Worm (Caenorhabditis elegans): ENCODE data around the gene T13B5.9.

Gene T13B5.9

DNA sequence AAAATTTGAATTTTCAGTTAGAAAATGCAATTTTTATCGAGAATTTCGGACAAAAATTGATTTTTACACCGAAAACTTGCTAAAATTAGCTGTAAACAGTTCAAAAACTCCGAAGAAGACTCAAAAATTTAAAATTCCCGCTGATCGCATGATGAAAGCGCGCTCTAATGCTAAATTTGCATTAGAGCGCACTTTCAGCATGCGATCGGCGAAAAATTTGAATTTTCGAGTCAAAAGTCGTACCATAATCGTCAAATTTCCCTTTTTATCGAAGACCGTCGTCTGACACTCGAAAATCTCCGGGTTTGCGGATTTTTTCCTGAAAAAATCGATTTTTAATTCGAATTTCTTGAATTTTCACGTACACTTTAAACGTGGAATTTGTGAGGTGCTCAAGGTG, 29.0 kb upstream of the T13B5.9 start:
- TF ChIP-seq egl-43 (GFP tag; IDR thresholded peaks at IDR 0.05) (no peak), ceh-62 (tag; optimal IDR thresholded peaks at IDR 0.05) (no peak), tra-1 (GFP tag; IDR thresholded peaks at IDR 0.05) (no peak), lin-38 (GFP tag; IDR thresholded peaks at IDR 0.05) (peak; percentile 63), hif-1 (tag; optimal IDR thresholded peaks at IDR 0.05) (no peak)

DNA sequence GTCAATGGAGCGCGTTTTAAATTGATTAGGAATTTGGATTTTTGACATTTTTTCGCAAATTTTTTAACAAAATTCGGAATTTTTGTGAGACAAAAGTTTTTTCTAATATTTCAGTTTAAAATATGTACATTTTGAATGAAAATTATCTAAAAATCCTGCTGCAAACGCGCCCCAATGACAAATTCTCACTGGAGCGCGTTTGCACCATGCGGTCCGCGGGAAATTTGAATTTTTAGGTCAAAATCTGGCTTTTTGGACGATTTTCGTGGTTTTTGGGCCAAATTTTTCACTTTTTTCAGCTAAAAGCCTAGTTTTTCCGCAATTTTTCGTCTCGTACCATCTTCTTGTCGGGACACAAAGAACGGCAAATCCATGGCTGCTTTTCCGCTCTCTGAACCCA, 28.4 kb upstream of the T13B5.9 start:
- TF ChIP-seq lin-38 (GFP tag; IDR thresholded peaks at IDR 0.05) = peak; percentile 81
- no peak for TF ChIP-seq spr-3 (GFP tag; optimal IDR thresholded peaks at IDR 0.05)

DNA sequence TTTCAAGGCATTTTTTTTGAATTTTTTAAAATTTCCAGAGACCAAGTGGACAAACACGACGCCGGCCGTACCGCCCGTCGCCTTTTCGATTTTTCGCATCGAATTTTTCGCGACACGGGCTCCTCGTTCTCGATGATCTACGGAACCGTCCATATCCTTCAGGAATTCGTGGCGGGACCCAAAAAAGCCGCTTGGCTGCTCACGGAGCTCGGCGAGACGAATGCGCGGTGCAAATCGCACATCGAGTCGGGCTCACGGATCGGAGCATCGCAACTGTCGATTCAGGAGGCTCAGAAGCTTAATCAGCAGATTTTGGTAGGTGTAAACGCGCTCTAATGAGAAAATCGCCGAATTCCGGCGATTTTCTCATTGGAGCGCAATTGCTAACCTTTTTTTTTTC, 27.5 kb upstream of the T13B5.9 start:
- TF ChIP-seq set-16 (GFP tag; IDR thresholded peaks at IDR 0.05) (peak; percentile 75), ceh-82 (tag; optimal IDR thresholded peaks at IDR 0.05) (no peak), ceh-44 (GFP tag; IDR thresholded peaks at IDR 0.05) (no peak), fkh-10 (GFP tag; optimal IDR thresholded peaks at IDR 0.05) (no peak)

DNA sequence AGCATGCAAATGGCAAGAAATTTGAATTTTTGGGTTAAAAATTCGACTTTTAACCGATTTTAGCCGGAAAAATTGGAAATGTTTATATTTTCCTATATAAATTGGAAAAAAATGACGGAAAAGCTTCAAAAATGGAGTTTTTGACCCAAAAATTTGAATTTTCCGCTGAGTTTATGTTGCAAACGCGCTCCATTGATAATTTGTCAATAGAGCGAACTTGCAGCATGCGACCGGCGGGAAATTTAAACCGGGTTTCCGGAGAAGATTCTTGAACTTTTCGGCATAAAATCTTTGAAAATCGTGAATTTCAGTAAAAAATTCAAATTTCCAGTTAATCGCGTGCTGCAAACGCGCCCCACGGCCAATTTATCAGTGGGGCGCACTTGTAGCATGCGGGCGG, 27.1 kb upstream of the T13B5.9 start:
- no peak for TF ChIP-seq nhr-76 (tag; optimal IDR thresholded peaks at IDR 0.05)
- TF ChIP-seq lin-38 (GFP tag; IDR thresholded peaks at IDR 0.05) = peak; percentile 88

DNA sequence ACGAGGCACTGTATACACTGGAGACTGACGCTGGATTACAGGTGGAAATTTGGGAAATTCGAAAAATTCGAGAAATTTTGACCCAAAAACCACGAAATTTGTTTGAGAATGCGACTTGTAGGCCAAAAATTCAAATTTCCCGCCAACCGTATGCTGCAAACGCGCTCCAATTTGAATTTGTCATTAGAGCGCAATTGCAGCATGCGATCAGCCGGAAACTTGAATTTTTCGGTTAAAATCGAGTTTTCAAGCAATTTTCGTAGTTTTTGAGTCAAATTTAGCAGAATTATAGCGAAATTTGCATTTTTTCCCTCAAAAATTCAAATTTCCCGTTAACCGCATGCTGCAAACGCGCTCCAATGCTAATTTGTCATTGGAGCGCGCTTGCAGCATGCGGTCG, 25.9 kb upstream of the T13B5.9 start:
- TF ChIP-seq zfp-2 (tag; optimal IDR thresholded peaks at IDR 0.05) (no peak), lin-38 (GFP tag; IDR thresholded peaks at IDR 0.05) (peak; percentile 90)

DNA sequence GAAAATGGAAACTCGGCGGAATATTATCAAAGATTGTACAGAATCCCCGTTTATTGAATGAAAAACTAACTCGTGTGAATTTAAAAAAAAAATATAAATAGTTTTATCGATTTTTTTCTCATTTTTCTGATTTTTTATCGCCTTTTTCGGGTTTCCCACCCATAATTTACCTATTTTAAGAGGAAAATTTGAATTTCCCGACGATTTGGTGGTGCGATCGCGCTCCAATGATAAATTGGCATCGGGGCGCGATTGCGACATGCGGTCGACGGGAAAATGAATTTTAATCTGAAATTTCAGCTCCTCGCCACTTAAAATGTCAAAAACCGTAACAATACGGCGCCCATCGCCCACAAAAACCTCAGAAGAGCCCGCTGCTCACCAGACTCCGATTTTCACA, 23.4 kb upstream of the T13B5.9 start, which contains the start of gene taf-6.1:
TSS of gene taf-6.1 (plus strand) at position 301 of the 400 bp plus-strand sequence.
- TF ChIP-seq ztf-7 (tag; optimal IDR thresholded peaks at IDR 0.05) = no peak
- TF ChIP-seq lin-38 (GFP tag; IDR thresholded peaks at IDR 0.05) = peak; percentile 36
- peak in 1 of 2 experiments; percentile 18 for TF ChIP-seq unc-62 (GFP tag; optimal IDR thresholded peaks at IDR 0.05 in 1 of 2)
- no peak for TF ChIP-seq unc-62 (tag; optimal IDR thresholded peaks at IDR 0.05)
- TF ChIP-seq php-3 (GFP tag; IDR thresholded peaks at IDR 0.05) = no peak

DNA sequence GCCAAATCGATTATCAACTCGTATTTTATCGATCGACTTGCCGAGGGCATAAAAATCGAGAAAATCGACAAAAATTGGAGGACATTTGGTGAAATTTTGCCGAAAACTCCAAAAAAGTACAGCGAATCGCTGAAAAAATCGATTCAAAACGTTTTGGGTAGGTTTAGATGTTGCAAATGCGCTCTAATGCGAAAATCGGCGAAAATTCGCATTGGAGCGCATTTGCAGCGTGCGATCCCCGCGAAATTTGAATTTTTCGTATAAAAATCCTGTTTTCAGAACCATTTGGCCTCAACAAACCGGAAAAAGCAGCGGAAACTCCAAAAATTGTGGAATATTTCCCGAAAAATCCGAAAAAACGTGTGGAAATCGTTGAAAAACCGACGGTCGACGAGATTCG, 22.2 kb upstream of the T13B5.9 start:
- TF ChIP-seq mdt-29 (GFP tag; IDR thresholded peaks at IDR 0.05) (no peak), madf-5 (GFP tag; IDR thresholded peaks at IDR 0.05) (no peak), lin-39 (tag; optimal IDR thresholded peaks at IDR 0.05) (no peak), lin-38 (GFP tag; IDR thresholded peaks at IDR 0.05) (peak; percentile 80), nhr-41 (GFP tag; IDR thresholded peaks at IDR 0.05) (no peak), unc-62 (GFP tag; optimal IDR thresholded peaks at IDR 0.05 in 1 of 2) (peak in 1 of 2 experiments; percentile 54), unc-62 (tag; optimal IDR thresholded peaks at IDR 0.05) (no peak), lir-3 (tag; optimal IDR thresholded peaks at IDR 0.05) (no peak), cey-2 (tag; optimal IDR thresholded peaks at IDR 0.05; ENCODE audit: borderline replicate concordance, insufficient read depth) (no peak)

DNA sequence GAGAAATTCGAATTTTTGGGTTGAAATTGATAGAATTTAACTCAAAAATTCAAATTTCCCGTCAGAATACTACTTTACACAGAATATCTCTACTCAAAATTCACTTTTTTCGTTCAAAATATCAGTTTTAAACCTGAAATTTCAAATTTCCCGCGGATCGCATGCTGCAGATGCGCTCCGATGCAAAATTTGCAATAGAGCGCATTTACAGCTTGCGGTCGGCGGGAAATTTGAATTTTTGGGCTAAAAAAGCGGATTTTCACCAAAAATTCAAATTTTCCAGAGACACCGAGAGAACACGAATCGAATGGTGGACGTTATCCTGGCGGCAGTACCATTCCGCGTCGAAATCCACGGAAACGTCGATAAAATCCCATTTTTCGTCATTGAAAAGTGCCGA, 20.4 kb upstream of the T13B5.9 start:
- TF ChIP-seq vab-7 (GFP tag; IDR thresholded peaks at IDR 0.05) = no peak
- TF ChIP-seq lin-38 (GFP tag; IDR thresholded peaks at IDR 0.05) = peak; percentile 65

DNA sequence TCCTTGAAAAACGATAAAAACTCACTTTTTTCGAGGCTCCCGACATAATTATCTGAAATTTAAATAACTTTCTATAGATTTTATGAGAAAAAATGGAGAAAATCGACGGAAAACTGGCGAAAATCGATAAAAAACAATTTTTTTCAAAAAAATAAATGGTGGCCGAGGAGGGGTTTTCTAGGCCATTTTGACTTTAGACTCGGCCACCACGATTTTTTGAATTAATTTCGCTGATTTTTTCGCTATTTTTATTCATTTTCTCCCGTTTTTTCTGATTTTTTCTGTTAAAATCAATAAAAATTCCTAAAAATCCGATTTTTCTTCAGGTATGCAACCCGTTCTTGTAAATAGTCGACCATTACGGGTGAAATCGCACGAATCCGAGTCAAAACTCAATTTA, 18.9 kb upstream of the T13B5.9 start, which contains the start of the genes sut-1 and eri-3:
TSS of gene sut-1 (minus strand) at position 58 of the 400 bp plus-strand sequence.
TSS of gene eri-3 (plus strand) at position 327 of the 400 bp plus-strand sequence.
- no peak for TF ChIP-seq F49E8.2 (tag; optimal IDR thresholded peaks at IDR 0.05; ENCODE audit: borderline replicate concordance)
- TF ChIP-seq mes-2 (tag; optimal IDR thresholded peaks at IDR 0.05; ENCODE audit: poor library complexity, severe bottlenecking) = peak; percentile 68
- TF ChIP-seq ceh-44 (GFP tag; IDR thresholded peaks at IDR 0.05) = no peak
